Fruit fly (Drosophila melanogaster): ENCODE measurements around the gene CG9286.

CG9286 gene

dm6 chr3R:13793105-13793978, 12.6 kb downstream of the CG9286 start (continued):
- TF ChIP-seq ss (GFP tag; optimal IDR thresholded peaks at IDR 0.05) (no peak), dsx (GFP tag; optimal IDR thresholded peaks at IDR 0.05; ENCODE audit: poor library complexity, severe bottlenecking) (no peak), OdsH (GFP tag; optimal IDR thresholded peaks at IDR 0.05) (peak; percentile 63), esn (GFP tag; optimal IDR thresholded peaks at IDR 0.05) (peak; percentile 92), CG10631 (GFP tag; optimal IDR thresholded peaks at IDR 0.05) (peak; percentile 56), eg (GFP tag; IDR thresholded peaks at IDR 0.05) (peak; percentile 34; the same call in 1 of the 3 replicates), CG11902 (GFP tag; optimal IDR thresholded peaks at IDR 0.05) (peak; percentile 61), svp (GFP tag) (peak; percentile 98), Sox14 (GFP tag; optimal IDR thresholded peaks at IDR 0.05) (peak; percentile 73), CG32006 (GFP tag; optimal IDR thresholded peaks at IDR 0.05) (peak; percentile 25), topi (GFP tag; optimal IDR thresholded peaks at IDR 0.05) (peak; percentile 88), Hr4 (GFP tag; optimal IDR thresholded peaks at IDR 0.05) (peak; percentile 49), achi (GFP tag; optimal IDR thresholded peaks at IDR 0.05) (peak; percentile 51)

dm6 chr3R:13793979-13794665, 13.4 kb downstream of the CG9286 start:
- TF ChIP-seq Smox (GFP tag; optimal IDR thresholded peaks at IDR 0.05) (peak; percentile 86), CG3919 (GFP tag; optimal IDR thresholded peaks at IDR 0.05) (peak; percentile 50), Ets21C (GFP tag; optimal IDR thresholded peaks at IDR 0.05) (peak; percentile 72), fd85E (GFP tag; optimal IDR thresholded peaks at IDR 0.05) (no peak), Sox102F (GFP tag; optimal IDR thresholded peaks at IDR 0.05) (peak; percentile 84), CG6276 (GFP tag; optimal IDR thresholded peaks at IDR 0.05) (peak; percentile 54), eg (GFP tag; IDR thresholded peaks at IDR 0.05) (peak; percentile 73; the same call in 2 of the 3 replicates), CG6792 (GFP tag; optimal IDR thresholded peaks at IDR 0.05) (peak; percentile 78), CG7368 (GFP tag; optimal IDR thresholded peaks at IDR 0.05) (peak; percentile 52), pdm3 (GFP tag; optimal IDR thresholded peaks at IDR 0.05) (peak; percentile 64), Gug (GFP tag; IDR thresholded peaks at IDR 0.05) (no peak), Sox15 (GFP tag; optimal IDR thresholded peaks at IDR 0.05) (peak; percentile 55), CG16779 (tag; optimal IDR thresholded peaks at IDR 0.05) (no peak), vri (GFP tag; optimal IDR thresholded peaks at IDR 0.05) (no peak), CG15336 (GFP tag; IDR thresholded peaks at IDR 0.05) (peak; percentile 56), CG10669 (GFP tag; optimal IDR thresholded peaks at IDR 0.05) (no peak), CG4318 (GFP tag; optimal IDR thresholded peaks at IDR 0.05) (peak; percentile 51), Eip93F (GFP tag; optimal IDR thresholded peaks at IDR 0.05) (peak; percentile 87), Hr39 (GFP tag; optimal IDR thresholded peaks at IDR 0.05) (peak; percentile 78), esn (GFP tag; optimal IDR thresholded peaks at IDR 0.05) (peak; percentile 87), dsx (GFP tag; optimal IDR thresholded peaks at IDR 0.05; ENCODE audit: poor library complexity, severe bottlenecking) (no peak), acj6 (GFP tag; optimal IDR thresholded peaks at IDR 0.05) (peak; percentile 72), Hr38 (GFP tag; optimal IDR thresholded peaks at IDR 0.05) (no peak), CG8632 (GFP tag; optimal IDR thresholded peaks at IDR 0.05) (peak; percentile 68), Hr4 (GFP tag; optimal IDR thresholded peaks at IDR 0.05) (peak; percentile 57), CG11762 (GFP tag; optimal IDR thresholded peaks at IDR 0.05; ENCODE audit: insufficient read depth) (peak; percentile 10), CG11294 (GFP tag; IDR thresholded peaks at IDR 0.05) (no peak), CG1621 (tag; optimal IDR thresholded peaks at IDR 0.05) (no peak), CG31627 (GFP tag; optimal IDR thresholded peaks at IDR 0.05) (peak; percentile 78), Met (GFP tag; optimal IDR thresholded peaks at IDR 0.05) (peak; percentile 85), CG32006 (GFP tag; optimal IDR thresholded peaks at IDR 0.05) (peak; percentile 68), cyc (GFP tag; optimal IDR thresholded peaks at IDR 0.05) (peak; percentile 75), CG34406 (GFP tag; optimal IDR thresholded peaks at IDR 0.05) (peak; percentile 83), CG3032 (tag; optimal IDR thresholded peaks at IDR 0.05) (no peak), CG6163 (GFP tag; IDR thresholded peaks at IDR 0.05) (peak; percentile 19; the same call in 2 of the 3 replicates), svp (GFP tag) (peak; percentile 69), CG10631 (GFP tag; optimal IDR thresholded peaks at IDR 0.05) (peak; percentile 56), Ets96B (tag; optimal IDR thresholded peaks at IDR 0.05) (no peak), lz (GFP tag; optimal IDR thresholded peaks at IDR 0.05) (peak; percentile 77), salr (GFP tag; optimal IDR thresholded peaks at IDR 0.05) (no peak)
